Fruit fly (Drosophila melanogaster): ENCODE measurements around the gene tnc.
A peak's percentile ranks its signal among the peaks of the same experiment; 100 is the strongest.

DNA sequence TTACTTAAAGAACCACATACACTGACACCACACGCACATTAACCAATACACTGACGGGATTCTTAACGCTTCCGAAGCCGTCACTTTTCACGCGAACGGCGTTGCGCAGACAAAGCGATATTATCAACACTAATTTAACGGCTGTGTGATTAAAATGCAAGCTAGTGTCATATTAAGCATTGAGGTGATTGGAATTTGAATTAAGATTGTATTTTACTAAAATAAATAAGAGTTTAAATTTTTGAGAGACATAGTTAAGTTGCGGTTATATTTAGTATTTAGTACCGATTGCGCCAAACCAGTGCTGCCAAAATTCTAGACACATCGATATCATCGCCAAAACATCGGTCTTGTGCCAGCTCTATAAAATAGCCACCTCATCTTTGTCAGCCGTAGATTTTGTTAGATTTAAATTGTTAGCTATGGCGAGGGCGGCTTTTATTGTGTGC is 54.9 kb downstream of the tnc start, which contains the start of the genes Ythdf and bai:
- no peak for TF ChIP-seq h (GFP tag; optimal IDR thresholded peaks at IDR 0.05)
- no peak for TF ChIP-seq Sp1 (GFP tag; optimal IDR thresholded peaks at IDR 0.05)
- peak; percentile 21 for TF ChIP-seq psq (GFP tag; optimal IDR thresholded peaks at IDR 0.05)
- TF ChIP-seq ey (GFP tag; optimal IDR thresholded peaks at IDR 0.05), result peak; percentile 57
